Worm (Caenorhabditis elegans) whole organism, mixed stage, embryonic: ENCODE data around the gene F17A2.16.

Experiments used
- ceh-83 ChIP-seq: fragments of 200-800 bp; sonication (Bioruptor generic); optimal IDR thresholded peaks from 2 replicates; lab custom pipeline; 2018; ENCODE audit warnings: mild to moderate bottlenecking, missing genetic modification characterization, missing compliant biosample characterization
- ces-1 ChIP-seq: fragments of 150-350 bp; optimal IDR thresholded peaks from 2 replicates; lab custom pipeline; 2014; ENCODE audit warnings: missing biosample characterization, missing genetic modification reagents, missing genetic modification characterization
- drap-1 ChIP-seq: fragments of 200-800 bp; sonication (Bioruptor generic); optimal IDR thresholded peaks from 3 replicates; lab custom pipeline; 2018; ENCODE audit warnings: mild to moderate bottlenecking, missing genetic modification characterization, missing compliant biosample characterization
- lin-13 ChIP-seq: fragments of 150-350 bp; optimal IDR thresholded peaks from 2 replicates; lab custom pipeline; 2014; ENCODE audit warnings: missing biosample characterization, missing genetic modification characterization
- unc-39 ChIP-seq: fragments of 150-350 bp; optimal IDR thresholded peaks from 2 replicates; lab custom pipeline; 2014; ENCODE audit warnings: missing biosample characterization, missing genetic modification characterization

ce11 chrX:12315268-12315667, 7.0 kb downstream of the F17A2.16 start, which contains the start of gene xtr-2:
- TF ChIP-seq ces-1 (GFP tag; lab: Kevin White, UChicago): no peak
- TF ChIP-seq unc-39: no peak
- no peak for TF ChIP-seq drap-1 (GFP tag; lab: Kevin White, UChicago)
- TF ChIP-seq ceh-83 (GFP tag; lab: Kevin White, UChicago): no peak
- TF ChIP-seq lin-13: no peak
